Fruit fly (Drosophila melanogaster) whole organism, adult: ENCODE data around the gene hale.

Experiments
- CG7101 ChIP-seq: fragments of 200-800 bp; sonication (Bioruptor generic); optimal IDR thresholded peaks from 2 replicates; lab custom pipeline; 2018; ENCODE audit warnings: missing biosample characterization, mild to moderate bottlenecking, missing genetic modification characterization, moderate library complexity
- ovo ChIP-seq: fragments of 200-800 bp; sonication (Bioruptor generic); optimal IDR thresholded peaks from 2 replicates; lab custom pipeline; 2016; ENCODE audit warnings: missing biosample characterization, missing genetic modification characterization

- no peak for TF ChIP-seq CG7101
- TF ChIP-seq ovo (GFP tag; lab: Kevin White, UChicago) = no peak
Observed at dm6 chr3L:19978088-19978487, 7.6 kb downstream of the hale start.
